Worm (Caenorhabditis elegans) whole organism, young adult: Measurements from ENCODE around the gene Y116A8A.6.

ENCODE experiments used
- B0019.2 ChIP-seq: fragments of 200-800 bp; sonication (Bioruptor generic); conservative IDR thresholded peaks from 2 replicates; pipeline ENCODE4 v1.3.6; 2022; ENCODE audit warnings: missing genetic modification reagents, missing genetic modification characterization, missing compliant biosample characterization
- B0336.3 ChIP-seq: fragments of 200-800 bp; sonication (Bioruptor generic); IDR thresholded peaks from 2 replicates; pipeline ENCODE4 v1.3.6; 2022; ENCODE audit warnings: missing genetic modification characterization, missing compliant biosample characterization
- C06A6.2 ChIP-seq: fragments of 200-800 bp; sonication (Bioruptor generic); conservative IDR thresholded peaks from 2 replicates; pipeline ENCODE4 v1.3.6; 2022; ENCODE audit warnings: missing genetic modification characterization, missing compliant biosample characterization
- C17E4.6 ChIP-seq: fragments of 200-800 bp; sonication (Bioruptor generic); IDR thresholded peaks from 2 replicates; pipeline ENCODE4 v1.3.6; 2022; ENCODE audit warnings: missing genetic modification reagents, missing genetic modification characterization, missing compliant biosample characterization
- D2030.7 ChIP-seq: fragments of 200-800 bp; sonication (Bioruptor generic); IDR thresholded peaks from 2 replicates; pipeline ENCODE4 v1.3.6; 2022; ENCODE audit warnings: missing genetic modification reagents, missing genetic modification characterization, missing compliant biosample characterization
- F33H1.4 ChIP-seq: fragments of 200-800 bp; sonication (Bioruptor generic); IDR thresholded peaks from 2 replicates; pipeline ENCODE4 v1.3.6; 2022; ENCODE audit warnings: missing genetic modification reagents, missing genetic modification characterization, missing compliant biosample characterization
- F37B4.10 ChIP-seq: fragments of 200-800 bp; sonication (Bioruptor generic); IDR thresholded peaks from 2 replicates; pipeline ENCODE4 v1.3.6; 2022; ENCODE audit warnings: missing genetic modification characterization, missing compliant biosample characterization
- K11D2.4 ChIP-seq: fragments of 200-800 bp; sonication (Bioruptor generic); IDR thresholded peaks from 2 replicates; pipeline ENCODE4 v1.3.6; 2022; ENCODE audit warnings: missing genetic modification reagents, missing genetic modification characterization, missing compliant biosample characterization
- K12H6.12 ChIP-seq: fragments of 200-800 bp; sonication (Bioruptor generic); optimal IDR thresholded peaks from 2 replicates; lab custom pipeline; 2018; ENCODE audit warnings: mild to moderate bottlenecking, missing genetic modification characterization, missing compliant biosample characterization
- Y56A3A.18 ChIP-seq: fragments of 200-800 bp; sonication (Bioruptor generic); IDR thresholded peaks from 2 replicates; pipeline ENCODE4 v1.3.6; 2022; ENCODE audit warnings: missing genetic modification reagents, missing genetic modification characterization, missing compliant biosample characterization
- Y67H2A.10 ChIP-seq: fragments of 200-800 bp; sonication (Bioruptor generic); conservative IDR thresholded peaks from 2 replicates; pipeline ENCODE4 v1.3.6; 2022; ENCODE audit warnings: missing genetic modification reagents, missing genetic modification characterization, missing compliant biosample characterization
- Y79H2A.3 ChIP-seq: fragments of 200-800 bp; sonication (Bioruptor generic); conservative IDR thresholded peaks from 2 replicates; pipeline ENCODE4 v1.3.6; 2022; ENCODE audit warnings: missing genetic modification reagents, missing genetic modification characterization, missing compliant biosample characterization
- attf-5 ChIP-seq: fragments of 200-800 bp; sonication (Bioruptor generic); optimal IDR thresholded peaks from 2 replicates; lab custom pipeline; 2018; ENCODE audit warnings: mild to moderate bottlenecking, missing genetic modification characterization, missing compliant biosample characterization
- attf-6 ChIP-seq: fragments of 200-800 bp; sonication (Bioruptor generic); IDR thresholded peaks from 2 replicates; pipeline ENCODE4 v1.3.6; 2022; ENCODE audit warnings: missing genetic modification reagents, missing genetic modification characterization, missing compliant biosample characterization
- bed-1 ChIP-seq: fragments of 200-800 bp; sonication (Bioruptor generic); IDR thresholded peaks from 2 replicates; pipeline ENCODE4 v1.3.6; 2022; ENCODE audit warnings: missing genetic modification reagents, missing genetic modification characterization, missing compliant biosample characterization
- bed-2 ChIP-seq: fragments of 200-800 bp; sonication (Bioruptor generic); IDR thresholded peaks from 2 replicates; pipeline ENCODE4 v1.3.6; 2022; ENCODE audit warnings: missing genetic modification reagents, missing genetic modification characterization, missing compliant biosample characterization
- cebp-1 ChIP-seq, 2 experiments: fragments of 200-800 bp in 1 of 2; sonication (Bioruptor generic) in 1 of 2; sonication (generic microtip) in 1 of 2; IDR thresholded peaks in 1 of 2; optimal IDR thresholded peaks in 1 of 2; 2 replicates each; pipeline versions ENCODE4 v1.3.6 to Lab custom; 2017 to 2022; ENCODE audit warnings: missing compliant biosample characterization in 2 of 2, missing genetic modification characterization in 2 of 2, mild to moderate bottlenecking in 1 of 2, missing genetic modification reagents in 1 of 2, moderate library complexity in 1 of 2
- cebp-2 ChIP-seq: fragments of 200-800 bp; sonication (Bioruptor generic); IDR thresholded peaks from 2 replicates; pipeline ENCODE4 v1.3.6; 2022; ENCODE audit warnings: missing genetic modification characterization, missing compliant biosample characterization
- ceh-100 ChIP-seq: fragments of 200-800 bp; sonication (Bioruptor generic); IDR thresholded peaks from 2 replicates; pipeline ENCODE4 v1.3.6; 2022; ENCODE audit warnings: missing genetic modification reagents, missing genetic modification characterization, missing compliant biosample characterization
- ceh-40 ChIP-seq: fragments of 200-800 bp; sonication (Bioruptor generic); IDR thresholded peaks from 2 replicates; pipeline ENCODE4 v1.3.6; 2022; ENCODE audit warnings: missing genetic modification characterization, missing compliant biosample characterization
- ceh-91 ChIP-seq: fragments of 200-800 bp; sonication (Bioruptor generic); IDR thresholded peaks from 2 replicates; pipeline ENCODE4 v1.3.6; 2022; ENCODE audit warnings: missing genetic modification reagents, missing genetic modification characterization, missing compliant biosample characterization
- chd-7 ChIP-seq: sonication (generic microtip); optimal IDR thresholded peaks from 2 replicates; lab custom pipeline; 2016; ENCODE audit warnings: mild to moderate bottlenecking, missing genetic modification characterization, moderate library complexity, missing compliant biosample characterization
- dox-1 ChIP-seq: fragments of 200-800 bp; sonication (Bioruptor generic); IDR thresholded peaks from 2 replicates; pipeline ENCODE4 v1.3.6; 2022; ENCODE audit warnings: missing genetic modification reagents, missing genetic modification characterization, missing compliant biosample characterization
- efl-1 ChIP-seq: fragments of 150-350 bp; optimal IDR thresholded peaks from 2 replicates; lab custom pipeline; 2014; ENCODE audit warnings: missing biosample characterization, missing genetic modification reagents, missing genetic modification characterization
- egl-18 ChIP-seq: fragments of 200-800 bp; sonication (Bioruptor generic); IDR thresholded peaks from 2 replicates; pipeline ENCODE4 v1.3.6; 2022; ENCODE audit warnings: missing genetic modification reagents, missing genetic modification characterization, missing compliant biosample characterization
- ekl-4 ChIP-seq: fragments of 200-800 bp; sonication (Bioruptor generic); IDR thresholded peaks from 2 replicates; pipeline ENCODE4 v1.3.6; 2022; ENCODE audit warnings: missing genetic modification reagents, missing genetic modification characterization, missing compliant biosample characterization
- hmg-1.2 ChIP-seq: fragments of 200-800 bp; sonication (Bioruptor generic); IDR thresholded peaks from 2 replicates; pipeline ENCODE4 v1.3.6; 2022; ENCODE audit warnings: missing genetic modification reagents, missing genetic modification characterization, missing compliant biosample characterization
- hmg-20 ChIP-seq: fragments of 200-800 bp; sonication (Bioruptor generic); IDR thresholded peaks from 2 replicates; pipeline ENCODE4 v1.3.6; 2022; ENCODE audit warnings: missing genetic modification reagents, missing genetic modification characterization, missing compliant biosample characterization
- let-607 ChIP-seq, 2 experiments: fragments of 200-800 bp in 1 of 2; sonication (Bioruptor generic) in 1 of 2; sonication (generic microtip) in 1 of 2; optimal IDR thresholded peaks; 2 replicates each; lab custom pipeline; 2016 to 2018; ENCODE audit warnings: mild to moderate bottlenecking in 2 of 2, missing compliant biosample characterization in 2 of 2, missing genetic modification characterization in 2 of 2, moderate library complexity in 2 of 2, missing genotype in 1 of 2
- lin-40 ChIP-seq: sonication (generic microtip); optimal IDR thresholded peaks from 2 replicates; lab custom pipeline; 2016; ENCODE audit warnings: missing genetic modification characterization, mild to moderate bottlenecking, missing compliant biosample characterization, missing genotype, missing genetic modification reagents
- lin-54 ChIP-seq: fragments of 200-800 bp; sonication (Bioruptor generic); optimal IDR thresholded peaks from 2 replicates; lab custom pipeline; 2018; ENCODE audit warnings: mild to moderate bottlenecking, missing genetic modification characterization, missing compliant biosample characterization
- lir-1 ChIP-seq: fragments of 200-800 bp; sonication (Bioruptor generic); conservative IDR thresholded peaks from 2 replicates; pipeline ENCODE4 v1.3.6; 2022; ENCODE audit warnings: missing genetic modification reagents, missing genetic modification characterization, missing compliant biosample characterization
- madf-3 ChIP-seq: fragments of 200-800 bp; sonication (Bioruptor generic); IDR thresholded peaks from 2 replicates; pipeline ENCODE4 v1.3.6; 2022; ENCODE audit warnings: missing genetic modification reagents, missing genetic modification characterization, missing compliant biosample characterization
- madf-6 ChIP-seq: fragments of 200-800 bp; sonication (Bioruptor generic); IDR thresholded peaks from 2 replicates; pipeline ENCODE4 v1.3.6; 2022; ENCODE audit warnings: missing genetic modification reagents, missing genetic modification characterization, missing compliant biosample characterization
- mcd-1 ChIP-seq: fragments of 200-800 bp; sonication (Bioruptor generic); IDR thresholded peaks from 2 replicates; pipeline ENCODE4 v1.3.6; 2022; ENCODE audit warnings: missing genetic modification reagents, missing genetic modification characterization, missing compliant biosample characterization
- nfyb-1 ChIP-seq: fragments of 200-800 bp; sonication (Bioruptor generic); IDR thresholded peaks from 2 replicates; pipeline ENCODE4 v1.3.6; 2022; ENCODE audit warnings: missing genetic modification reagents, missing genetic modification characterization, missing compliant biosample characterization
- nhr-120 ChIP-seq: fragments of 200-800 bp; sonication (Bioruptor generic); IDR thresholded peaks from 2 replicates; pipeline ENCODE4 v1.3.6; 2022; ENCODE audit warnings: missing genetic modification characterization, missing compliant biosample characterization
- nhr-80 ChIP-seq: sonication (generic microtip); optimal IDR thresholded peaks from 2 replicates; lab custom pipeline; 2016; ENCODE audit warnings: missing genetic modification characterization, missing compliant biosample characterization
- pbrm-1 ChIP-seq: fragments of 200-800 bp; sonication (Bioruptor generic); IDR thresholded peaks from 2 replicates; pipeline ENCODE4 v1.3.6; 2022; ENCODE audit warnings: missing genetic modification reagents, missing genetic modification characterization, missing compliant biosample characterization
- repo-1 ChIP-seq: sonication (generic microtip); optimal IDR thresholded peaks from 2 replicates; lab custom pipeline; 2017; ENCODE audit warnings: mild to moderate bottlenecking, missing genetic modification characterization, missing compliant biosample characterization
- sea-2 ChIP-seq: fragments of 200-800 bp; sonication (Bioruptor generic); IDR thresholded peaks from 2 replicates; pipeline ENCODE4 v1.3.6; 2022; ENCODE audit warnings: missing genetic modification characterization, missing compliant biosample characterization
- tbp1 ChIP-seq: fragments of 200-800 bp; sonication (Bioruptor generic); optimal IDR thresholded peaks from 2 replicates; lab custom pipeline; 2018; ENCODE audit warnings: mild to moderate bottlenecking, missing genetic modification characterization, missing compliant biosample characterization
- tlf-1 ChIP-seq: fragments of 200-800 bp; sonication (Bioruptor generic); optimal IDR thresholded peaks from 2 replicates; lab custom pipeline; 2018; ENCODE audit warnings: mild to moderate bottlenecking, missing genetic modification characterization, missing compliant biosample characterization
- zfh-2 ChIP-seq: fragments of 200-800 bp; sonication (Bioruptor generic); conservative IDR thresholded peaks from 2 replicates; pipeline ENCODE4 v1.3.6; 2022; ENCODE audit warnings: missing genetic modification reagents, missing genetic modification characterization, missing compliant biosample characterization
- ztf-25 ChIP-seq: fragments of 200-800 bp; sonication (Bioruptor generic); IDR thresholded peaks from 2 replicates; pipeline ENCODE4 v1.3.6; 2022; ENCODE audit warnings: missing genetic modification reagents, missing genetic modification characterization, missing compliant biosample characterization
- ztf-6 ChIP-seq: fragments of 200-800 bp; sonication (Bioruptor generic); IDR thresholded peaks from 2 replicates; pipeline ENCODE4 v1.3.6; 2022; ENCODE audit warnings: missing genetic modification reagents, missing genetic modification characterization, missing compliant biosample characterization

Gene Y116A8A.6

ce11 chrIV:16849078-16849477 lies 20.5 kb upstream of the Y116A8A.6 start:
- peak; percentile 41; the same call in 1 of the 2 replicates for TF ChIP-seq mcd-1 (GFP tag; lab: Robert Waterston, UW)
- peak; percentile 57; the same call in 1 of the 2 replicates for TF ChIP-seq attf-6 (GFP tag; lab: Robert Waterston, UW)

- TF ChIP-seq tbp1 (GFP tag; lab: Kevin White, UChicago) (peak; percentile 54), K12H6.12 (tag; lab: Kevin White, UChicago) (peak; percentile 15), cebp-1 (GFP tag; IDR thresholded peaks at IDR 0.05; lab: Robert Waterston, UW) (peak; percentile 93), cebp-1 (tag; optimal IDR thresholded peaks at IDR 0.05; lab: Kevin White, UChicago) (peak; percentile 80), madf-6 (GFP tag; lab: Robert Waterston, UW) (peak; percentile 94), ceh-40 (GFP tag; lab: Robert Waterston, UW) (0 out of 2 replicates have a peak, but pooled peaks have one; percentile 11), madf-3 (GFP tag; lab: Robert Waterston, UW) (peak; percentile 97), F37B4.10 (GFP tag; lab: Robert Waterston, UW) (peak; percentile 100), repo-1 (tag; lab: Kevin White, UChicago) (peak; percentile 43), Y67H2A.10 (peak; percentile 88), Y56A3A.18 (peak; percentile 97), zfh-2 (GFP tag; lab: Robert Waterston, UW) (peak; percentile 68), sea-2 (GFP tag; lab: Robert Waterston, UW) (peak; percentile 90), ceh-91 (GFP tag; lab: Robert Waterston, UW) (peak; percentile 94), C17E4.6 (peak; percentile 94), egl-18 (GFP tag; lab: Robert Waterston, UW) (peak; percentile 85; the same call in 1 of the 2 replicates), pbrm-1 (GFP tag; lab: Robert Waterston, UW) (peak; percentile 98), dox-1 (peak; percentile 100), bed-1 (GFP tag; lab: Robert Waterston, UW) (peak; percentile 93), lir-1 (peak; percentile 92), lin-54 (GFP tag; lab: Kevin White, UChicago) (peak; percentile 71), attf-5 (peak; percentile 84), ceh-100 (GFP tag; lab: Robert Waterston, UW) (peak; percentile 90), nhr-120 (GFP tag; lab: Robert Waterston, UW) (0 out of 2 replicates have a peak, but pooled peaks have one; percentile 87), efl-1 (GFP tag; lab: Kevin White, UChicago) (peak; percentile 64), chd-7 (tag; lab: Kevin White, UChicago) (peak; percentile 16), B0019.2 (GFP tag; lab: Robert Waterston, UW) (peak; percentile 86), lin-40 (peak; percentile 51), hmg-20 (peak; percentile 90), Y79H2A.3 (GFP tag; lab: Robert Waterston, UW) (peak; percentile 91), B0336.3 (GFP tag; lab: Robert Waterston, UW) (peak; percentile 76), tlf-1 (GFP tag; lab: Kevin White, UChicago) (peak; percentile 48), F33H1.4 (GFP tag; lab: Robert Waterston, UW) (peak; percentile 89), mcd-1 (GFP tag; lab: Robert Waterston, UW) (peak; percentile 99), ztf-6 (GFP tag; lab: Robert Waterston, UW) (peak; percentile 84), cebp-2 (peak; percentile 98), K11D2.4 (GFP tag; lab: Robert Waterston, UW) (peak; percentile 97), C06A6.2 (GFP tag; lab: Robert Waterston, UW) (peak; percentile 96), let-607 (tag; optimal IDR thresholded peaks at IDR 0.05; lab: Kevin White, UChicago) (peak; percentile 52 to 74), attf-6 (GFP tag; lab: Robert Waterston, UW) (peak; percentile 97), nhr-80 (tag; lab: Kevin White, UChicago) (peak; percentile 28), ekl-4 (GFP tag; lab: Robert Waterston, UW) (peak; percentile 98), hmg-1.2 (GFP tag; lab: Robert Waterston, UW) (peak; percentile 99), nfyb-1 (GFP tag; lab: Robert Waterston, UW) (peak; percentile 99), bed-2 (GFP tag; lab: Robert Waterston, UW) (peak; percentile 96), ztf-25 (GFP tag; lab: Robert Waterston, UW) (peak; percentile 88), D2030.7 (GFP tag; lab: Robert Waterston, UW) (peak; percentile 93)
Observed at ce11 chrIV:16845376-16845775, 16.8 kb upstream of the Y116A8A.6 start.
